Fruit fly (Drosophila melanogaster): ENCODE measurements around the gene kst.

The kst gene

dm6 chr3L:3391871-3392270 is 55.2 kb downstream of the kst start (continued):
- no peak for TF ChIP-seq fd85E (GFP tag; optimal IDR thresholded peaks at IDR 0.05)
- no peak for TF ChIP-seq CG6854 (GFP tag; optimal IDR thresholded peaks at IDR 0.05)
- TF ChIP-seq lz (GFP tag; optimal IDR thresholded peaks at IDR 0.05) = peak; percentile 64
- TF ChIP-seq CG3919 (GFP tag; optimal IDR thresholded peaks at IDR 0.05) = peak; percentile 82
- TF ChIP-seq cyc (GFP tag; optimal IDR thresholded peaks at IDR 0.05) = peak; percentile 69
- TF ChIP-seq eg (GFP tag; IDR thresholded peaks at IDR 0.05) = peak; percentile 43; the same call in 1 of the 3 replicates
- peak; percentile 84 for TF ChIP-seq Ets96B (tag; optimal IDR thresholded peaks at IDR 0.05)
- TF ChIP-seq CG8632 (GFP tag; optimal IDR thresholded peaks at IDR 0.05) = peak; percentile 55
- TF ChIP-seq CG8119 (GFP tag; IDR thresholded peaks at IDR 0.05) = peak; percentile 46; the same call in 1 of the 3 replicates
- TF ChIP-seq spab (GFP tag; optimal IDR thresholded peaks at IDR 0.05) = peak; percentile 71
- TF ChIP-seq svp (GFP tag) = peak; percentile 91
- peak; percentile 71 for TF ChIP-seq achi (GFP tag; optimal IDR thresholded peaks at IDR 0.05)
- peak; percentile 27 for TF ChIP-seq CG4318 (GFP tag; optimal IDR thresholded peaks at IDR 0.05)
- peak; percentile 65 for TF ChIP-seq CG32006 (GFP tag; optimal IDR thresholded peaks at IDR 0.05)
- TF ChIP-seq ss (GFP tag; optimal IDR thresholded peaks at IDR 0.05) = peak in 1 of 2 experiments; percentile 39
- TF ChIP-seq OdsH (GFP tag; optimal IDR thresholded peaks at IDR 0.05) = peak; percentile 70
- peak; percentile 62 for TF ChIP-seq CG11762 (GFP tag; optimal IDR thresholded peaks at IDR 0.05; ENCODE audit: insufficient read depth)
- TF ChIP-seq Smox (GFP tag; optimal IDR thresholded peaks at IDR 0.05) = peak; percentile 80
- TF ChIP-seq CG10631 (GFP tag; optimal IDR thresholded peaks at IDR 0.05) = peak; percentile 76
- peak; percentile 47 for TF ChIP-seq net (GFP tag; optimal IDR thresholded peaks at IDR 0.05)
- TF ChIP-seq Gug (GFP tag; IDR thresholded peaks at IDR 0.05) = peak; percentile 23; the same call in 1 of the 2 replicates
- peak; percentile 6 to 47 for TF ChIP-seq salr (GFP tag; optimal IDR thresholded peaks at IDR 0.05)
- peak; percentile 60 for TF ChIP-seq Sox102F (GFP tag; optimal IDR thresholded peaks at IDR 0.05)
- TF ChIP-seq dsx (GFP tag; optimal IDR thresholded peaks at IDR 0.05; ENCODE audit: poor library complexity, severe bottlenecking) = peak; percentile 70
- no peak for TF ChIP-seq fkh (GFP tag; optimal IDR thresholded peaks at IDR 0.05)

DNA sequence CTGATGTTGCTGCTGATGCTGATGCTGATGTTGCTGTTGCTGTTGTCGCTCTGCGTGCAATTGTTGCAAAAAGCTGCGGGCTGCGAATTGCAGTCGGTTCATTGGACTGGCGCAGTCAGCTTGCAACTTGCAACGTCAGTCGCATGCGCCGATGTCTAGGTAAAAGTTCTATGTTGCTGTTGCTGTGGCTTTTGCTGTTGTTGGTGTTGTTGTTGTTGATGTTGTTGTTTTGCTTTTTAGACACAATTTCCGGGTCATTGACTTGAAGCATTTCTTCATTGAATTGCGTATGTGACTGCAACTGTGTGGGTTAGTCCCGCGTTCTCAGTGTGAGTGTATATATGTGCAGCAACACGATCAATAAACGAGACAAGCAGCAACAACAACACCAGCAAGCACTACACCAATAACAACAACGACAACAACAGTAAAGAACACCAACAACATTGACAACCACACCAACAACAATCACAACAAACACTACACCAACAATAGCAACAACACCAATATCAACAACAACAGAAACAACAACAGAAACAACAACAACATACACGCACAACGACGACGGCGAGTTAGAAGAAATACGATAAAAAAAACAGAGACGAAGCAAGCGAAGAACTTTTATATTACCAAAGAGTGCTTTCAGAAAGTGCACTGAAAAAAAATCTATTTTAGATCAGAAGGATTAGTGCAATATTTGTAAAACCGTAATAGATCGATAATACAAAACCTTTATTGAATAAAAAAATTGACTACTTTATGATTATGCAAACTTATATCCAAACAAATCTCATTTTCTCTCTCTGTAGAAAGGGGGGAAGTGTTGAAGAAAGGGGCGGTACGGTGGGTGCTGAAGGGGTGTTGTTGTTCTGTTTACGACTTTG is 57.5 kb downstream of the kst start:
- TF ChIP-seq dac (GFP tag; optimal IDR thresholded peaks at IDR 0.05) (no peak), spab (GFP tag; optimal IDR thresholded peaks at IDR 0.05) (no peak), CG6808 (GFP tag; optimal IDR thresholded peaks at IDR 0.05) (peak; percentile 95), CG34406 (GFP tag; optimal IDR thresholded peaks at IDR 0.05) (peak; percentile 89), CG11294 (GFP tag; IDR thresholded peaks at IDR 0.05) (peak; percentile 59), Met (GFP tag; optimal IDR thresholded peaks at IDR 0.05) (peak; percentile 91), CG11902 (GFP tag; optimal IDR thresholded peaks at IDR 0.05) (peak; percentile 63), Eip75B (GFP tag; optimal IDR thresholded peaks at IDR 0.05) (peak; percentile 94), fd85E (GFP tag; optimal IDR thresholded peaks at IDR 0.05) (no peak), salr (GFP tag; optimal IDR thresholded peaks at IDR 0.05) (peak; percentile 66 to 93), dsx (GFP tag; optimal IDR thresholded peaks at IDR 0.05; ENCODE audit: poor library complexity, severe bottlenecking) (no peak), CG8632 (GFP tag; optimal IDR thresholded peaks at IDR 0.05) (peak; percentile 85), CG6163 (GFP tag; IDR thresholded peaks at IDR 0.05) (peak; percentile 79), net (GFP tag; optimal IDR thresholded peaks at IDR 0.05) (peak; percentile 85), CG6276 (GFP tag; optimal IDR thresholded peaks at IDR 0.05) (peak; percentile 86), fd59A (GFP tag; optimal IDR thresholded peaks at IDR 0.05) (no peak), Blimp-1 (GFP tag; optimal IDR thresholded peaks at IDR 0.05) (peak; percentile 85), fkh (GFP tag; optimal IDR thresholded peaks at IDR 0.05) (peak; percentile 19), eg (GFP tag; IDR thresholded peaks at IDR 0.05) (peak; percentile 72), CG10669 (GFP tag; optimal IDR thresholded peaks at IDR 0.05) (peak; percentile 88), ss (GFP tag; optimal IDR thresholded peaks at IDR 0.05) (no peak), CG6854 (GFP tag; optimal IDR thresholded peaks at IDR 0.05) (peak; percentile 28), CG31627 (GFP tag; optimal IDR thresholded peaks at IDR 0.05) (no peak), CG3032 (tag; optimal IDR thresholded peaks at IDR 0.05) (peak; percentile 94), CG3919 (GFP tag; optimal IDR thresholded peaks at IDR 0.05) (peak; percentile 16), CG15336 (GFP tag; IDR thresholded peaks at IDR 0.05) (peak; percentile 14), esn (GFP tag; optimal IDR thresholded peaks at IDR 0.05) (peak; percentile 95), CG32006 (GFP tag; optimal IDR thresholded peaks at IDR 0.05) (no peak), Gug (GFP tag; IDR thresholded peaks at IDR 0.05) (peak; percentile 85), topi (GFP tag; optimal IDR thresholded peaks at IDR 0.05) (peak; percentile 94), Sox102F (GFP tag; optimal IDR thresholded peaks at IDR 0.05) (no peak), CG10631 (GFP tag; optimal IDR thresholded peaks at IDR 0.05) (peak; percentile 95), CG16779 (tag; optimal IDR thresholded peaks at IDR 0.05) (peak; percentile 71), Ets96B (tag; optimal IDR thresholded peaks at IDR 0.05) (peak; percentile 93), Eip78C (GFP tag) (peak; percentile 79), CG9139 (GFP tag; optimal IDR thresholded peaks at IDR 0.05) (peak; percentile 85)

All from whole organism, prepupa.